Fruit fly (Drosophila melanogaster) S2 (cell line): ENCODE measurements around the gene eIF3d1.

ENCODE experiments used
- CG8478 ChIP-seq: fragments of >200 bp; optimal IDR thresholded peaks from 2 replicates; lab custom pipeline; 2018
- CTCF ChIP-seq, 2 experiments: fragments of >200 bp; optimal IDR thresholded peaks; 2 replicates each; lab custom pipeline; 2018

DNA sequence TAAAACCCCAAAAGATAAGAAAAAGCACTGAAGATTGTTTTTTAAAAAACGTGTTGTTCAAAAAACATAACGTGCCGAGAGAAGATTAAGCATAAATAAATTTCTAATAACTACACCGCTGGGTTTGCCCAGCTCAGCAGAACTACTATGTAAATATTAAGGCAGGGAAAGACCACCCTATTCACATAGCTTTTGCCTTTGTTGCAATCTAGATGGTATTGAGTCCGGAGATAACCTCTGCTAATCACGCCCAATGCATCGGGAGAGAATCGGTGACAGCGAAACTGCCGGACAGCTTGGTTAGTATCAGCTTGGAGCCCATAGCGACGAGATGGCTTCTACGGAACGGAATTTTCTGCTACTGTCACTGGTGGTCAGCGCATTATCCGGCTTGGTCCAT is 6.1 kb downstream of the eIF3d1 start, which contains the start of gene SPE:
- TF ChIP-seq CTCF (optimal IDR thresholded peaks at IDR 0.05; lab: Kevin White, UChicago): no peak
- TF ChIP-seq CG8478 (lab: Kevin White, UChicago): no peak
